Worm (Caenorhabditis elegans) whole organism, mixed stage, embryonic: ENCODE results near the gene hlh-6.

ENCODE experiments used
- M03D4.4 ChIP-seq: sonication (generic microtip); optimal IDR thresholded peaks from 2 replicates; lab custom pipeline; 2017; ENCODE audit warnings: mild to moderate bottlenecking, missing genetic modification characterization, missing compliant biosample characterization
- bed-3 ChIP-seq: fragments of 200-800 bp; sonication (Bioruptor generic); optimal IDR thresholded peaks from 3 replicates; lab custom pipeline; 2018; ENCODE audit warnings: mild to moderate bottlenecking, missing genetic modification characterization, moderate library complexity, missing compliant biosample characterization
- blmp-1 ChIP-seq: fragments of 150-350 bp; optimal IDR thresholded peaks from 2 replicates; lab custom pipeline; 2014; ENCODE audit warnings: missing biosample characterization, missing genetic modification characterization
- ceh-39 ChIP-seq: fragments of 150-350 bp; optimal IDR thresholded peaks from 2 replicates; lab custom pipeline; 2014; ENCODE audit warnings: missing biosample characterization, missing genetic modification characterization
- ceh-43 ChIP-seq: fragments of 200-800 bp; sonication (Bioruptor generic); optimal IDR thresholded peaks from 2 replicates; lab custom pipeline; 2018; ENCODE audit warnings: mild to moderate bottlenecking, missing genetic modification characterization, moderate library complexity, missing compliant biosample characterization
- ceh-83 ChIP-seq: fragments of 200-800 bp; sonication (Bioruptor generic); optimal IDR thresholded peaks from 2 replicates; lab custom pipeline; 2018; ENCODE audit warnings: mild to moderate bottlenecking, missing genetic modification characterization, missing compliant biosample characterization
- ces-1 ChIP-seq: fragments of 150-350 bp; optimal IDR thresholded peaks from 2 replicates; lab custom pipeline; 2014; ENCODE audit warnings: missing biosample characterization, missing genetic modification reagents, missing genetic modification characterization
- cnd-1 ChIP-seq: fragments of 200-800 bp; sonication (Bioruptor generic); optimal IDR thresholded peaks from 2 replicates; lab custom pipeline; 2018; ENCODE audit warnings: mild to moderate bottlenecking, missing genetic modification characterization, missing compliant biosample characterization
- drap-1 ChIP-seq: fragments of 200-800 bp; sonication (Bioruptor generic); optimal IDR thresholded peaks from 3 replicates; lab custom pipeline; 2018; ENCODE audit warnings: mild to moderate bottlenecking, missing genetic modification characterization, missing compliant biosample characterization
- elt-1 ChIP-seq: sonication (generic microtip); optimal IDR thresholded peaks from 2 replicates; lab custom pipeline; 2017; ENCODE audit warnings: missing genetic modification characterization, mild to moderate bottlenecking, missing compliant biosample characterization, antibody characterized with exemption, moderate library complexity, borderline replicate concordance; ENCODE audit not compliant: insufficient read depth
- elt-3 ChIP-seq: fragments of 150-350 bp; optimal IDR thresholded peaks from 2 replicates; lab custom pipeline; 2014; ENCODE audit warnings: missing biosample characterization, missing genetic modification characterization
- flh-1 ChIP-seq: fragments of 200-800 bp; sonication (Bioruptor generic); optimal IDR thresholded peaks from 2 replicates; lab custom pipeline; 2018; ENCODE audit warnings: mild to moderate bottlenecking, missing genetic modification characterization, moderate library complexity, missing compliant biosample characterization
- ham-2 ChIP-seq: fragments of 200-800 bp; sonication (Bioruptor generic); optimal IDR thresholded peaks from 2 replicates; lab custom pipeline; 2018; ENCODE audit warnings: mild to moderate bottlenecking, missing genetic modification characterization, missing compliant biosample characterization
- hlh-1 ChIP-seq: fragments of 150-350 bp; optimal IDR thresholded peaks from 2 replicates; lab custom pipeline; 2014; ENCODE audit warnings: missing biosample characterization, missing genetic modification reagents, missing genetic modification characterization
- lin-13 ChIP-seq: fragments of 150-350 bp; optimal IDR thresholded peaks from 2 replicates; lab custom pipeline; 2014; ENCODE audit warnings: missing biosample characterization, missing genetic modification characterization
- lin-32 ChIP-seq: fragments of 200-800 bp; sonication (Bioruptor generic); optimal IDR thresholded peaks from 2 replicates; lab custom pipeline; 2018; ENCODE audit warnings: mild to moderate bottlenecking, missing genetic modification characterization, missing compliant biosample characterization
- lsy-2 ChIP-seq: fragments of 150-350 bp; optimal IDR thresholded peaks from 2 replicates; lab custom pipeline; 2014; ENCODE audit warnings: missing biosample characterization, missing genetic modification characterization
- mab-5 ChIP-seq: fragments of 150-350 bp; optimal IDR thresholded peaks from 2 replicates; lab custom pipeline; 2014; ENCODE audit warnings: missing biosample characterization, missing genetic modification characterization
- mep-1 ChIP-seq: fragments of 150-350 bp; optimal IDR thresholded peaks from 2 replicates; lab custom pipeline; 2017; ENCODE audit warnings: missing biosample characterization, missing genetic modification reagents, missing genetic modification characterization, inconsistent platforms
- mls-2 ChIP-seq: sonication (generic microtip); optimal IDR thresholded peaks from 2 replicates; lab custom pipeline; 2016; ENCODE audit warnings: mild to moderate bottlenecking, missing genetic modification characterization, moderate library complexity, missing compliant biosample characterization
- nhr-12 ChIP-seq: fragments of 150-350 bp; optimal IDR thresholded peaks from 2 replicates; lab custom pipeline; 2014; ENCODE audit warnings: missing biosample characterization, missing genetic modification characterization
- nhr-2 ChIP-seq: fragments of 150-350 bp; optimal IDR thresholded peaks from 2 replicates; lab custom pipeline; 2014; ENCODE audit warnings: missing biosample characterization, missing genetic modification characterization
- nhr-237 ChIP-seq: fragments of 150-350 bp; optimal IDR thresholded peaks from 2 replicates; lab custom pipeline; 2014; ENCODE audit warnings: missing biosample characterization, missing genetic modification characterization
- nhr-28 ChIP-seq: fragments of 150-350 bp; optimal IDR thresholded peaks from 2 replicates; lab custom pipeline; 2014; ENCODE audit warnings: missing biosample characterization, missing genetic modification characterization
- nhr-76 ChIP-seq: sonication (generic microtip); optimal IDR thresholded peaks from 2 replicates; lab custom pipeline; 2017; ENCODE audit warnings: missing biosample characterization, missing genetic modification characterization
- pha-4 ChIP-seq: fragments of 150-350 bp; optimal IDR thresholded peaks from 2 replicates; lab custom pipeline; 2018; ENCODE audit warnings: missing biosample characterization, missing genetic modification reagents, missing genetic modification characterization
- snpc-4 ChIP-seq: fragments of 150-350 bp; optimal IDR thresholded peaks from 2 replicates; lab custom pipeline; 2014; ENCODE audit warnings: missing biosample characterization, missing genetic modification characterization
- sptf-1 ChIP-seq: sonication (generic microtip); optimal IDR thresholded peaks from 2 replicates; lab custom pipeline; 2017; ENCODE audit warnings: mild to moderate bottlenecking, missing genetic modification characterization, moderate library complexity, missing compliant biosample characterization
- tbx-8 ChIP-seq: fragments of 200-800 bp; sonication (Bioruptor generic); optimal IDR thresholded peaks from 2 replicates; lab custom pipeline; 2018; ENCODE audit warnings: mild to moderate bottlenecking, missing genetic modification characterization, moderate library complexity, missing compliant biosample characterization
- unc-120 ChIP-seq: sonication (generic microtip); optimal IDR thresholded peaks from 2 replicates; lab custom pipeline; 2017; ENCODE audit warnings: missing genetic modification characterization, missing compliant biosample characterization; ENCODE audit not compliant: poor library complexity, severe bottlenecking
- unc-39 ChIP-seq: fragments of 150-350 bp; optimal IDR thresholded peaks from 2 replicates; lab custom pipeline; 2014; ENCODE audit warnings: missing biosample characterization, missing genetic modification characterization
- unc-62 ChIP-seq: fragments of 150-350 bp; optimal IDR thresholded peaks from 2 replicates; lab custom pipeline; 2014; ENCODE audit warnings: missing biosample characterization, missing genetic modification reagents, missing genetic modification characterization
- zip-8 ChIP-seq: fragments of 150-350 bp; optimal IDR thresholded peaks from 2 replicates; lab custom pipeline; 2014; ENCODE audit warnings: missing biosample characterization, missing genetic modification characterization
- ztf-11 ChIP-seq: fragments of 150-350 bp; optimal IDR thresholded peaks from 2 replicates; lab custom pipeline; 2014; ENCODE audit warnings: missing biosample characterization, missing genetic modification characterization

hlh-6 gene

DNA sequence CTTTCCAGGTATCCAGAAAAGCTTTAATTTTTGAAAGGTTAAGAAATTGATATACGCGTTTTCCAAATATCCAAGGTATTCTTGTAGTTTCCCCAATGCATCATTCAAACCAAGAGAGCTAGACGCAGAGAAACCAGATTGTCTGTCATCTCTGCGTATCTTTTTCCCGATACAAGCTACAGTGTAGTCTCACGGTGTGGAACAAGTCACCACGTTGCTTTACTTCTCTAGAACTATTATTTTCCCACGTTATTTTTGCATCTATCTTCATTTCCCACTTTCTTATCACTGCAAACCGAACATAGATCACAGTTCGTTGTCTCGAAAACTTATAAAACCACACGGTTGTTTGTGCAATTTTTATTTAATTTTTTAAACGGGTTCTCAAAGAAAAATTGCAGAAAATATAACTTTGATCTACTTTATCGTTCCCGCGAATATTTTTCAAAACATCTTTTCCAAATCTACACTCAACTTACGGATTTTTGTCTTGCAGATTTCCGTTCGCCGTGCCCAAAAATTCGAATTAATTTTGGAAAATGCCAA lies 41.7 kb upstream of the hlh-6 start, which contains the start of gene gstk-1:
Gene gstk-1 (plus strand): TSS at position 496 of the 546 bp plus-strand sequence.
- TF ChIP-seq flh-1 (GFP tag; lab: Kevin White, UChicago) = no peak
- TF ChIP-seq cnd-1 (tag; lab: Kevin White, UChicago) = no peak
- no peak for TF ChIP-seq M03D4.4
- no peak for TF ChIP-seq nhr-28 (tag; lab: Kevin White, UChicago)
- TF ChIP-seq mls-2 (tag; lab: Kevin White, UChicago) = no peak
- no peak for TF ChIP-seq zip-8 (tag; lab: Kevin White, UChicago)
- TF ChIP-seq lin-13 (tag; lab: Kevin White, UChicago) = no peak
- TF ChIP-seq sptf-1 = no peak
- TF ChIP-seq drap-1 (GFP tag; lab: Kevin White, UChicago) = no peak
- no peak for TF ChIP-seq nhr-76 (tag; lab: Kevin White, UChicago)
- TF ChIP-seq lin-32 (GFP tag; lab: Kevin White, UChicago) = no peak
- TF ChIP-seq ceh-39 = no peak
- TF ChIP-seq pha-4 (tag; lab: Kevin White, UChicago) = no peak
- TF ChIP-seq ceh-43 (GFP tag; lab: Kevin White, UChicago) = no peak
- TF ChIP-seq bed-3 (GFP tag; lab: Kevin White, UChicago) = no peak
- no peak for TF ChIP-seq nhr-237
- no peak for TF ChIP-seq ces-1 (GFP tag; lab: Kevin White, UChicago)
- TF ChIP-seq, all 35 proteins: peak for 0

ce11 chrII:9655530-9656139 lies 41.0 kb upstream of the hlh-6 start, which contains the start of gene ZK1307.1:
TSS of gene ZK1307.1 (minus strand) at chrII:9655580.
- TF ChIP-seq nhr-237 = no peak
- no peak for TF ChIP-seq lsy-2
- no peak for TF ChIP-seq ceh-39
- no peak for TF ChIP-seq hlh-1 (tag; lab: Kevin White, UChicago)
- TF ChIP-seq elt-1 (tag; lab: Kevin White, UChicago) = peak; percentile 12
- no peak for TF ChIP-seq lin-13 (tag; lab: Kevin White, UChicago)
- no peak for TF ChIP-seq pha-4 (tag; lab: Kevin White, UChicago)
- peak; percentile 69 for TF ChIP-seq zip-8 (tag; lab: Kevin White, UChicago)
- no peak for TF ChIP-seq nhr-28 (tag; lab: Kevin White, UChicago)
- TF ChIP-seq tbx-8 (GFP tag; lab: Kevin White, UChicago) = no peak
- no peak for TF ChIP-seq snpc-4 (tag; lab: Kevin White, UChicago)
- TF ChIP-seq nhr-12 (tag; lab: Kevin White, UChicago) = no peak
- no peak for TF ChIP-seq lin-32 (GFP tag; lab: Kevin White, UChicago)
- peak; percentile 39 for TF ChIP-seq unc-62 (GFP tag; lab: Kevin White, UChicago)
- TF ChIP-seq M03D4.4 = no peak
- no peak for TF ChIP-seq drap-1 (GFP tag; lab: Kevin White, UChicago)
- no peak for TF ChIP-seq mep-1 (tag; lab: Kevin White, UChicago)
- no peak for TF ChIP-seq ham-2 (GFP tag; lab: Kevin White, UChicago)
- no peak for TF ChIP-seq nhr-2 (tag; lab: Kevin White, UChicago)

ce11 chrII:9653679-9654078 lies 39.1 kb upstream of the hlh-6 start, which contains the start of gene ZK1307.2:
TSS of gene ZK1307.2 (minus strand) at chrII:9653952.
- TF ChIP-seq blmp-1 (tag; lab: Kevin White, UChicago) = no peak
- no peak for TF ChIP-seq zip-8 (tag; lab: Kevin White, UChicago)
- TF ChIP-seq lsy-2 = no peak
- no peak for TF ChIP-seq unc-39 (tag; lab: Kevin White, UChicago)
- no peak for TF ChIP-seq ces-1 (GFP tag; lab: Kevin White, UChicago)
- no peak for TF ChIP-seq mab-5
- TF ChIP-seq nhr-2 (tag; lab: Kevin White, UChicago) = no peak
- TF ChIP-seq elt-3 (tag; lab: Kevin White, UChicago) = no peak
- TF ChIP-seq ceh-83 (GFP tag; lab: Kevin White, UChicago) = no peak
- TF ChIP-seq cnd-1 (tag; lab: Kevin White, UChicago) = no peak
- no peak for TF ChIP-seq ceh-43 (GFP tag; lab: Kevin White, UChicago)
- TF ChIP-seq, all 35 proteins: peak for 0

DNA sequence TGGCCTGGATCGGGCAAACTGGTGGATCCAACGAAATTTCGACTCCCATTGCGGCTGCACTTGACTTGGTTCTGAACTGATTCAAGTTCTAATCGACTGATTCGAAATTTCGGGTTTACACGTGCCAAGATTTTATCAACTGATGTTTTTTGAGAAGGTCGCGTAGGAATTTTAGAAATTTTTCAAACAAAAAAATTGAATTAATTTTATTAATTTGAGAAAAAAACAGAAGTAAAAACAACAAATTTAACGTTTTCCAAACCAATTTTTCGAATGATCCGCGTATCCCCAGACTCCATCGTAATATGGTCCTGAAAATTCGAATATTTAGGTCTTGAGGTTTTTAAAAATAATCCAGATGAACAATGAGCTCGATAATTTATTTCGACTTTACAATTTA lies 38.3 kb upstream of the hlh-6 start, which contains the start of gene ZK1307.3:
Gene ZK1307.3 (minus strand): TSS at position 101 of the 400 bp plus-strand sequence.
- no peak for TF ChIP-seq lsy-2
- no peak for TF ChIP-seq nhr-28 (tag; lab: Kevin White, UChicago)
- no peak for TF ChIP-seq ceh-39
- TF ChIP-seq unc-120 = no peak
- no peak for TF ChIP-seq drap-1 (GFP tag; lab: Kevin White, UChicago)
- no peak for TF ChIP-seq snpc-4 (tag; lab: Kevin White, UChicago)
- TF ChIP-seq cnd-1 (tag; lab: Kevin White, UChicago) = no peak
- no peak for TF ChIP-seq unc-39 (tag; lab: Kevin White, UChicago)
- TF ChIP-seq pha-4 (tag; lab: Kevin White, UChicago) = no peak
- TF ChIP-seq unc-62 (GFP tag; lab: Kevin White, UChicago) = no peak
- no peak for TF ChIP-seq ztf-11 (tag; lab: Kevin White, UChicago)
- no peak for TF ChIP-seq ces-1 (GFP tag; lab: Kevin White, UChicago)
